Fruit fly (Drosophila melanogaster) whole organism, prepupa: ENCODE measurements around the gene drongo.
A peak's percentile ranks its signal among the peaks of the same experiment; 100 is the strongest.

Source experiments
- CG10631 ChIP-seq: fragments of 200-800 bp; sonication (Bioruptor generic); optimal IDR thresholded peaks from 2 replicates; lab custom pipeline; 2016; ENCODE audit warnings: missing biosample characterization, missing genetic modification characterization
- CG10669 ChIP-seq: fragments of 200-800 bp; sonication (Bioruptor generic); optimal IDR thresholded peaks from 3 replicates; lab custom pipeline; 2018; ENCODE audit warnings: missing biosample characterization, mild to moderate bottlenecking, missing genetic modification characterization, moderate library complexity
- CG11294 ChIP-seq: fragments of 200-800 bp; sonication (Bioruptor generic); IDR thresholded peaks from 2 replicates; pipeline ENCODE4 v1.3.6; 2022; ENCODE audit warnings: missing biosample characterization, missing genetic modification characterization
- CG3032 ChIP-seq: fragments of 200-800 bp; optimal IDR thresholded peaks from 2 replicates; lab custom pipeline; 2019; ENCODE audit warnings: missing biosample characterization, mild to moderate bottlenecking, missing genetic modification characterization, moderate library complexity
- CG31627 ChIP-seq: fragments of 200-800 bp; sonication (Bioruptor generic); optimal IDR thresholded peaks from 3 replicates; lab custom pipeline; 2016; ENCODE audit warnings: missing biosample characterization, missing genetic modification characterization
- CG32006 ChIP-seq: fragments of 200-800 bp; sonication (Bioruptor generic); optimal IDR thresholded peaks from 3 replicates; lab custom pipeline; 2017; ENCODE audit warnings: missing biosample characterization, mild to moderate bottlenecking, missing genetic modification characterization
- CG34406 ChIP-seq: fragments of 200-800 bp; sonication (Bioruptor generic); optimal IDR thresholded peaks from 3 replicates; lab custom pipeline; 2016; ENCODE audit warnings: missing biosample characterization, missing genetic modification characterization
- CG3919 ChIP-seq: fragments of 200-800 bp; sonication (Bioruptor generic); optimal IDR thresholded peaks from 3 replicates; lab custom pipeline; 2016; ENCODE audit warnings: missing biosample characterization, missing genetic modification characterization
- CG6163 ChIP-seq: fragments of 200-800 bp; sonication (Bioruptor generic); IDR thresholded peaks from 3 replicates; pipeline ENCODE4 v1.3.6; 2022; ENCODE audit warnings: missing biosample characterization, missing genetic modification characterization
- CG6276 ChIP-seq: fragments of 200-800 bp; sonication (Bioruptor generic); optimal IDR thresholded peaks from 2 replicates; lab custom pipeline; 2017; ENCODE audit warnings: missing biosample characterization, mild to moderate bottlenecking, missing genetic modification characterization
- CG6792 ChIP-seq: fragments of 200-800 bp; sonication (Bioruptor generic); optimal IDR thresholded peaks from 3 replicates; lab custom pipeline; 2016; ENCODE audit warnings: missing biosample characterization, missing genetic modification characterization
- CG6808 ChIP-seq: fragments of 200-800 bp; sonication (Bioruptor generic); optimal IDR thresholded peaks from 3 replicates; lab custom pipeline; 2017; ENCODE audit warnings: missing biosample characterization, missing genetic modification characterization, mild to moderate bottlenecking, moderate library complexity, missing genetic modification reagents
- CG6854 ChIP-seq: fragments of 200-800 bp; sonication (Bioruptor generic); optimal IDR thresholded peaks from 2 replicates; lab custom pipeline; 2017; ENCODE audit warnings: missing biosample characterization, mild to moderate bottlenecking, missing genetic modification characterization
- CG7368 ChIP-seq: fragments of 200-800 bp; sonication (Bioruptor generic); optimal IDR thresholded peaks from 3 replicates; lab custom pipeline; 2016; ENCODE audit warnings: missing biosample characterization, missing genetic modification characterization
- CG8119 ChIP-seq: fragments of 200-800 bp; sonication (Bioruptor generic); IDR thresholded peaks from 3 replicates; pipeline ENCODE4 v1.3.6; 2022; ENCODE audit warnings: missing biosample characterization, missing genetic modification characterization
- Eip75B ChIP-seq: fragments of 200-800 bp; sonication (Bioruptor generic); optimal IDR thresholded peaks from 3 replicates; lab custom pipeline; 2016; ENCODE audit warnings: missing biosample characterization, missing genetic modification characterization
- Eip78C ChIP-seq: fragments of 200-800 bp; sonication (Bioruptor generic); peaks from one replicate; lab custom pipeline; 2016; ENCODE audit warnings: missing biosample characterization, missing genetic modification characterization
- Eip93F ChIP-seq: fragments of 200-800 bp; sonication (Bioruptor generic); optimal IDR thresholded peaks from 2 replicates; lab custom pipeline; 2016; ENCODE audit warnings: missing biosample characterization, mild to moderate bottlenecking, missing genetic modification characterization
- Ets21C ChIP-seq: fragments of 200-800 bp; sonication (Bioruptor generic); optimal IDR thresholded peaks from 3 replicates; lab custom pipeline; 2016; ENCODE audit warnings: missing biosample characterization, missing genetic modification characterization
- Ets96B ChIP-seq: fragments of 200-800 bp; optimal IDR thresholded peaks from 2 replicates; lab custom pipeline; 2019; ENCODE audit warnings: missing biosample characterization, mild to moderate bottlenecking, missing genetic modification characterization, moderate library complexity
- Gug ChIP-seq: fragments of 200-800 bp; sonication (Bioruptor generic); IDR thresholded peaks from 2 replicates; pipeline ENCODE4 v1.3.6; 2022; ENCODE audit warnings: missing biosample characterization, missing genetic modification characterization
- Hr38 ChIP-seq: sonication (Bioruptor generic); optimal IDR thresholded peaks from 2 replicates; lab custom pipeline; 2016; ENCODE audit warnings: missing biosample characterization, missing genetic modification characterization
- Hr4 ChIP-seq: fragments of 200-800 bp; sonication (Bioruptor generic); optimal IDR thresholded peaks from 3 replicates; lab custom pipeline; 2016; ENCODE audit warnings: missing biosample characterization, missing genetic modification characterization
- Lpt ChIP-seq: fragments of 200-800 bp; sonication (Bioruptor generic); optimal IDR thresholded peaks from 3 replicates; lab custom pipeline; 2016; ENCODE audit warnings: missing biosample characterization, missing genetic modification characterization
- Met ChIP-seq: fragments of 200-800 bp; sonication (Bioruptor generic); optimal IDR thresholded peaks from 3 replicates; lab custom pipeline; 2016; ENCODE audit warnings: missing biosample characterization, missing genetic modification characterization
- Smox ChIP-seq: fragments of 200-800 bp; sonication (Bioruptor generic); optimal IDR thresholded peaks from 3 replicates; lab custom pipeline; 2016; ENCODE audit warnings: missing biosample characterization, missing genetic modification characterization
- Sox14 ChIP-seq: fragments of 200-800 bp; sonication (Bioruptor generic); optimal IDR thresholded peaks from 3 replicates; lab custom pipeline; 2016; ENCODE audit warnings: missing biosample characterization, missing genetic modification characterization
- Sox15 ChIP-seq: fragments of 200-800 bp; sonication (Bioruptor generic); optimal IDR thresholded peaks from 3 replicates; lab custom pipeline; 2016; ENCODE audit warnings: missing biosample characterization, missing genetic modification characterization
- achi ChIP-seq: fragments of 200-800 bp; sonication (Bioruptor generic); optimal IDR thresholded peaks from 3 replicates; lab custom pipeline; 2016; ENCODE audit warnings: missing biosample characterization, missing genetic modification characterization
- acj6 ChIP-seq: fragments of 200-800 bp; sonication (Bioruptor generic); optimal IDR thresholded peaks from 3 replicates; lab custom pipeline; 2016; ENCODE audit warnings: missing biosample characterization, missing genetic modification characterization
- cyc ChIP-seq: fragments of 200-800 bp; sonication (Bioruptor generic); optimal IDR thresholded peaks from 3 replicates; lab custom pipeline; 2016; ENCODE audit warnings: missing biosample characterization, missing genetic modification characterization
- dac ChIP-seq: fragments of 200-800 bp; sonication (Bioruptor generic); optimal IDR thresholded peaks from 2 replicates; lab custom pipeline; 2017; ENCODE audit warnings: missing biosample characterization, mild to moderate bottlenecking, missing genetic modification characterization
- dsx ChIP-seq: fragments of 200-800 bp; optimal IDR thresholded peaks from 3 replicates; lab custom pipeline; 2019; ENCODE audit warnings: missing biosample characterization, mild to moderate bottlenecking, missing genetic modification characterization, moderate library complexity; ENCODE audit not compliant: poor library complexity, severe bottlenecking
- esn ChIP-seq: fragments of 200-800 bp; sonication (Bioruptor generic); optimal IDR thresholded peaks from 2 replicates; lab custom pipeline; 2016; ENCODE audit warnings: missing biosample characterization, mild to moderate bottlenecking, missing genetic modification characterization, moderate library complexity
- fd59A ChIP-seq: fragments of 200-800 bp; sonication (Bioruptor generic); optimal IDR thresholded peaks from 2 replicates; lab custom pipeline; 2017; ENCODE audit warnings: missing biosample characterization, mild to moderate bottlenecking, missing genetic modification characterization, missing genetic modification reagents
- fd85E ChIP-seq: fragments of 200-800 bp; sonication (Bioruptor generic); optimal IDR thresholded peaks from 3 replicates; lab custom pipeline; 2016; ENCODE audit warnings: missing biosample characterization, missing genetic modification characterization
- fkh ChIP-seq: fragments of 200-800 bp; sonication (Bioruptor generic); optimal IDR thresholded peaks from 3 replicates; lab custom pipeline; 2017; ENCODE audit warnings: missing biosample characterization, mild to moderate bottlenecking, missing genetic modification characterization, moderate library complexity
- lz ChIP-seq: fragments of 200-800 bp; sonication (Bioruptor generic); optimal IDR thresholded peaks from 3 replicates; lab custom pipeline; 2016; ENCODE audit warnings: missing biosample characterization, missing genetic modification characterization
- net ChIP-seq: fragments of 200-800 bp; sonication (Bioruptor generic); optimal IDR thresholded peaks from 3 replicates; lab custom pipeline; 2016; ENCODE audit warnings: missing biosample characterization, missing genetic modification characterization
- pdm3 ChIP-seq: fragments of 200-800 bp; sonication (Bioruptor generic); optimal IDR thresholded peaks from 3 replicates; lab custom pipeline; 2016; ENCODE audit warnings: missing biosample characterization, missing genetic modification characterization
- salr ChIP-seq, 2 experiments: fragments of 200-800 bp; sonication (Bioruptor generic); optimal IDR thresholded peaks; 3 replicates each; lab custom pipeline; 2016 to 2018; ENCODE audit warnings: missing biosample characterization in 2 of 2, missing genetic modification characterization in 2 of 2, mild to moderate bottlenecking in 1 of 2
- spab ChIP-seq: fragments of 200-800 bp; sonication (Bioruptor generic); optimal IDR thresholded peaks from 2 replicates; lab custom pipeline; 2017; ENCODE audit warnings: missing biosample characterization, mild to moderate bottlenecking, missing genetic modification characterization, missing genetic modification reagents
- ss ChIP-seq, 2 experiments: fragments of 200-800 bp; sonication (Bioruptor generic); optimal IDR thresholded peaks; 2 replicates in 1 of 2; 3 replicates in 1 of 2; lab custom pipeline; 2017 to 2018; ENCODE audit warnings: mild to moderate bottlenecking in 2 of 2, missing biosample characterization in 2 of 2, missing genetic modification characterization in 2 of 2, moderate library complexity in 1 of 2
- topi ChIP-seq: fragments of 200-800 bp; sonication (Bioruptor generic); optimal IDR thresholded peaks from 3 replicates; lab custom pipeline; 2016; ENCODE audit warnings: missing biosample characterization, missing genetic modification characterization
- vri ChIP-seq: fragments of 200-800 bp; sonication (Bioruptor generic); optimal IDR thresholded peaks from 3 replicates; lab custom pipeline; 2016; ENCODE audit warnings: missing biosample characterization, mild to moderate bottlenecking, missing genetic modification characterization

Gene drongo

DNA sequence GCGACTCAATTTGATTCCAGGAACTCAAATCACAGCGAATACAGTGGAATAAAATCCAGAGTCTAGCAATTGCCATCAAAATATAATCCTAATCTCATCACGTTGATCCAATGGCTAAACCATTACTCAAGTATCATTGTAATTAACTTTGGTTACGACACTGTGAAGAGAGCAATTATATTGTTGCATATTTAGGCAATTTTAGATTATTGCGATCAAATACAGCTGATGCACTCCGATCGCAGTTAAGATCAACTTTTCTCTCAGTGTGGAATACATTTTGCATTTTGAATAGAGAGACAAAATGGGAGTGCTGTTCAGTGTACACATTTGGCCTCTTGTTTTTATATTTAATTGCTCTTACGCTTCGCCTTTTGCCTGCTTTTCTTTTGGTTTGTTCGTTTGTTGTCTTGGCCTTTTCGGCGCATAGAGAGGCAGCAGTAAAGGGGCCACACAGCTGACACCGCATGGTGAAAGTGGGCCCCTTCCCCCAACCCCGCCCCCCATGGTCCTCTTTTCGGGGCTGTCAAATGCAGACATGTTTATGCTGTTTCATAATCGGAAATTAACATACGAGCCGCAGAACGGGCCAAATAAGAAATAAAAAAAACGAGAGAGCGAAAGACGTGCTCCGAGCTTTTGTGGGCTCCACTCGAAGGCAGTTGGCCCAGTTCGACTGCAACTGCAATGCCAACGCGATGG is 4.6 kb downstream of the drongo start (continued):
- TF ChIP-seq CG7368 (GFP tag; lab: Kevin White, UChicago): peak; percentile 51
- peak; percentile 69 for TF ChIP-seq CG31627
- TF ChIP-seq esn (GFP tag; lab: Kevin White, UChicago): peak; percentile 66
- no peak for TF ChIP-seq spab (GFP tag; lab: Kevin White, UChicago)
- no peak for TF ChIP-seq Ets96B
- TF ChIP-seq fd59A (GFP tag; lab: Kevin White, UChicago): peak; percentile 1
- TF ChIP-seq CG10631: peak; percentile 32
- TF ChIP-seq CG6276 (GFP tag; lab: Kevin White, UChicago): peak; percentile 78
- peak; percentile 90 for TF ChIP-seq Hr4 (GFP tag; lab: Kevin White, UChicago)
- TF ChIP-seq Ets21C (GFP tag; lab: Kevin White, UChicago): peak; percentile 49
- peak; percentile 86 for TF ChIP-seq CG32006 (GFP tag; lab: Kevin White, UChicago)
- peak; percentile 64 for TF ChIP-seq Lpt (GFP tag; lab: Kevin White, UChicago)
- TF ChIP-seq Eip78C (GFP tag; lab: Kevin White, UChicago): peak; percentile 90
- no peak for TF ChIP-seq ss (GFP tag; optimal IDR thresholded peaks at IDR 0.05; lab: Kevin White, UChicago)
- peak; percentile 70 for TF ChIP-seq dac (GFP tag; lab: Kevin White, UChicago)
- peak; percentile 32 for TF ChIP-seq CG6854 (GFP tag; lab: Kevin White, UChicago)
- peak in 1 of 2 experiments; percentile 22 for TF ChIP-seq salr (GFP tag; optimal IDR thresholded peaks at IDR 0.05; lab: Kevin White, UChicago)
- peak; percentile 24 for TF ChIP-seq CG10669 (GFP tag; lab: Kevin White, UChicago)
- TF ChIP-seq CG6808 (GFP tag; lab: Kevin White, UChicago): no peak
- TF ChIP-seq Gug (GFP tag; lab: Robert Waterston, UW): peak; percentile 67
- peak; percentile 76 for TF ChIP-seq Met (GFP tag; lab: Kevin White, UChicago)
- TF ChIP-seq achi (GFP tag; lab: Kevin White, UChicago): peak; percentile 64
- peak; percentile 47 for TF ChIP-seq CG6792 (GFP tag; lab: Kevin White, UChicago)
- peak; percentile 17 for TF ChIP-seq CG3032 (tag; lab: Kevin White, UChicago)

DNA sequence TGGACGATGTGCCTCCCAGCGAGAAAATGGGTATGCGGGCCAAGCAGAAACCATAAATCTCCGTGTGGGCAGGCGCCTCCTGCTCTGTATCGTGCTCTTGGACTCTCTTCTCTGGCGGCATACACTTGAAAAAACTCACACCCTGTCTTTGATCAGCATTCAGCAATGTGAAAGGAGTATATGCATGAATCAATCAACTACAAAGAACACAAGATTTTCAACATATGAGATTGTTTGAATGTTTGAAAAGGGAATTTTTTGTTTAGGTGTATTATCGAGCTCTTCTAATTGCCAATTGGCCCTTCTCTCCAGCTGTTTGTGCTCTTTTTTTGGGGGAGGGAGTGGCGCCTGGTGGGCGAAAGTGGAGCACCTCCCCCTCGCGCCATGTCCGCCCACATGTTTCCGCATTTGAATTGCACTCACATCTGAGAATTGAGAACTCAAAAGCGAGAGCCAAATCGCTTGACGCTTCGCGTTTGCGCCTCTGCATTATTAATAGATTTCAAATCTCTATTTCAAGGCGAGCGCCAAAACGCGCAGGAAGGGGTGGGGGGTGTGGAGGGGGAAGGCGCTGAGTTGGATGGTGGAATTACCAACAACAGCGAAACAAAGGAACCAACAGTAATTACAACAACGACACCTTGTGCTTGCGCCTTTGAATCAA is 5.4 kb downstream of the drongo start:
- peak; percentile 21 for TF ChIP-seq fd85E
- no peak for TF ChIP-seq Hr38 (GFP tag; lab: Kevin White, UChicago)
- peak; percentile 74 for TF ChIP-seq lz (GFP tag; lab: Kevin White, UChicago)
- peak; percentile 86 for TF ChIP-seq CG8119 (GFP tag; lab: Robert Waterston, UW)
- TF ChIP-seq Sox15 (GFP tag; lab: Kevin White, UChicago): peak; percentile 46
- TF ChIP-seq Eip93F: peak; percentile 2
- TF ChIP-seq Met (GFP tag; lab: Kevin White, UChicago): peak; percentile 81
- peak; percentile 92 for TF ChIP-seq Eip78C (GFP tag; lab: Kevin White, UChicago)
- peak; percentile 70 for TF ChIP-seq CG6792 (GFP tag; lab: Kevin White, UChicago)
- TF ChIP-seq Eip75B: peak; percentile 77
- peak; percentile 76 for TF ChIP-seq CG31627
- peak; percentile 61 for TF ChIP-seq CG34406 (GFP tag; lab: Kevin White, UChicago)
- TF ChIP-seq spab (GFP tag; lab: Kevin White, UChicago): peak; percentile 44
- TF ChIP-seq acj6 (GFP tag; lab: Kevin White, UChicago): peak; percentile 75
- TF ChIP-seq Gug (GFP tag; lab: Robert Waterston, UW): peak; percentile 86
- peak; percentile 89 for TF ChIP-seq CG32006 (GFP tag; lab: Kevin White, UChicago)
- peak; percentile 85 for TF ChIP-seq CG3919 (GFP tag; lab: Kevin White, UChicago)
- peak; percentile 46 for TF ChIP-seq vri (GFP tag; lab: Kevin White, UChicago)
- TF ChIP-seq cyc: peak; percentile 83
- peak; percentile 83 for TF ChIP-seq net (GFP tag; lab: Kevin White, UChicago)
- peak; percentile 37 for TF ChIP-seq CG6854 (GFP tag; lab: Kevin White, UChicago)
- TF ChIP-seq Smox: peak; percentile 68
- TF ChIP-seq CG6808 (GFP tag; lab: Kevin White, UChicago): peak; percentile 39
- peak; percentile 83 for TF ChIP-seq topi
- TF ChIP-seq esn (GFP tag; lab: Kevin White, UChicago): peak; percentile 76
- TF ChIP-seq pdm3 (GFP tag; lab: Kevin White, UChicago): peak; percentile 80
- peak; percentile 78 for TF ChIP-seq CG7368 (GFP tag; lab: Kevin White, UChicago)
- peak; percentile 77 for TF ChIP-seq Lpt (GFP tag; lab: Kevin White, UChicago)
- peak; percentile 94 for TF ChIP-seq CG6163 (GFP tag; lab: Robert Waterston, UW)
- peak; percentile 73 for TF ChIP-seq Sox14 (GFP tag; lab: Kevin White, UChicago)
- peak; percentile 74 for TF ChIP-seq CG11294 (GFP tag; lab: Robert Waterston, UW)
- peak; percentile 36 for TF ChIP-seq dsx (GFP tag; lab: Kevin White, UChicago)
- TF ChIP-seq fkh (GFP tag; lab: Kevin White, UChicago): no peak
